Fruit fly (Drosophila melanogaster) whole organism, adult: ENCODE data around the gene CG16890.
A peak's percentile ranks its signal among the peaks of the same experiment; 100 is the strongest.

Experiments used
- CG11617 ChIP-seq: fragments of 200-800 bp; sonication (Bioruptor generic); optimal IDR thresholded peaks from 2 replicates; lab custom pipeline; 2017; ENCODE audit warnings: mild to moderate bottlenecking, missing biosample characterization, missing genetic modification reagents, missing genetic modification characterization
- CG12768 ChIP-seq: fragments of 200-800 bp; sonication (Bioruptor generic); optimal IDR thresholded peaks from 2 replicates; lab custom pipeline; 2017; ENCODE audit warnings: missing biosample characterization, missing genetic modification characterization, mild to moderate bottlenecking, moderate library complexity, missing genetic modification reagents
- CG14711 ChIP-seq: fragments of 200-800 bp; sonication (Bioruptor generic); optimal IDR thresholded peaks from 2 replicates; lab custom pipeline; 2018; ENCODE audit warnings: missing biosample characterization, mild to moderate bottlenecking, missing genetic modification characterization, moderate library complexity
- CG1620 ChIP-seq: fragments of 200-800 bp; sonication (Bioruptor generic); optimal IDR thresholded peaks from 2 replicates; lab custom pipeline; 2016; ENCODE audit warnings: missing biosample characterization, missing genetic modification characterization
- CG33017 ChIP-seq: fragments of 200-800 bp; sonication (Bioruptor generic); optimal IDR thresholded peaks from 2 replicates; lab custom pipeline; 2018; ENCODE audit warnings: missing biosample characterization, mild to moderate bottlenecking, missing genetic modification characterization, moderate library complexity
- CG5204 ChIP-seq: fragments of 200-800 bp; sonication (Bioruptor generic); optimal IDR thresholded peaks from 2 replicates; lab custom pipeline; 2016; ENCODE audit warnings: missing biosample characterization, missing genetic modification characterization
- CG7045 ChIP-seq: fragments of 200-800 bp; sonication (Bioruptor generic); optimal IDR thresholded peaks from 2 replicates; lab custom pipeline; 2017; ENCODE audit warnings: missing biosample characterization, mild to moderate bottlenecking, missing genetic modification characterization
- CG7101 ChIP-seq: fragments of 200-800 bp; sonication (Bioruptor generic); optimal IDR thresholded peaks from 2 replicates; lab custom pipeline; 2018; ENCODE audit warnings: missing biosample characterization, mild to moderate bottlenecking, missing genetic modification characterization, moderate library complexity
- Clk ChIP-seq: fragments of 200-800 bp; sonication (Bioruptor generic); optimal IDR thresholded peaks from 2 replicates; lab custom pipeline; 2017; ENCODE audit warnings: missing biosample characterization, missing genetic modification characterization
- Crg-1 ChIP-seq: fragments of 200-800 bp; sonication (Bioruptor generic); optimal IDR thresholded peaks from 2 replicates; lab custom pipeline; 2016; ENCODE audit warnings: missing biosample characterization, missing genetic modification characterization
- Hr96 ChIP-seq: fragments of 200-800 bp; sonication (Bioruptor generic); optimal IDR thresholded peaks from 2 replicates; lab custom pipeline; 2016; ENCODE audit warnings: missing biosample characterization, missing genetic modification characterization
- Mnt ChIP-seq: fragments of 200-800 bp; sonication (Bioruptor generic); optimal IDR thresholded peaks from 2 replicates; lab custom pipeline; 2016; ENCODE audit warnings: missing biosample characterization, mild to moderate bottlenecking, missing genetic modification characterization
- bab1 ChIP-seq: fragments of 200-800 bp; sonication (Bioruptor generic); optimal IDR thresholded peaks from 3 replicates; lab custom pipeline; 2019; ENCODE audit warnings: missing biosample characterization, mild to moderate bottlenecking, missing genetic modification characterization, moderate library complexity
- cic ChIP-seq: fragments of 200-800 bp; sonication (Bioruptor generic); optimal IDR thresholded peaks from 2 replicates; lab custom pipeline; 2017; ENCODE audit warnings: missing biosample characterization, mild to moderate bottlenecking, missing genetic modification characterization, moderate library complexity
- cnc ChIP-seq, 2 experiments: fragments of >200 bp; optimal IDR thresholded peaks; 2 replicates each; lab custom pipeline; 2017
- kay ChIP-seq: fragments of 200-800 bp; sonication (Bioruptor generic); peaks from one replicate; lab custom pipeline; 2016; ENCODE audit warnings: missing biosample characterization, missing genetic modification characterization, borderline replicate concordance
- ovo ChIP-seq: fragments of 200-800 bp; sonication (Bioruptor generic); optimal IDR thresholded peaks from 2 replicates; lab custom pipeline; 2016; ENCODE audit warnings: missing biosample characterization, missing genetic modification characterization
- pad ChIP-seq: fragments of 200-800 bp; sonication (Bioruptor generic); optimal IDR thresholded peaks from 3 replicates; lab custom pipeline; 2017; ENCODE audit warnings: missing biosample characterization, missing genetic modification characterization, mild to moderate bottlenecking, moderate library complexity, missing genetic modification reagents
- tj ChIP-seq: fragments of 200-800 bp; sonication (Bioruptor generic); optimal IDR thresholded peaks from 3 replicates; lab custom pipeline; 2017; ENCODE audit warnings: missing biosample characterization, mild to moderate bottlenecking, missing genetic modification characterization, moderate library complexity
- toe ChIP-seq: fragments of 200-800 bp; sonication (Bioruptor generic); optimal IDR thresholded peaks from 2 replicates; lab custom pipeline; 2016; ENCODE audit warnings: missing biosample characterization, missing genetic modification characterization

CG16890 gene

DNA sequence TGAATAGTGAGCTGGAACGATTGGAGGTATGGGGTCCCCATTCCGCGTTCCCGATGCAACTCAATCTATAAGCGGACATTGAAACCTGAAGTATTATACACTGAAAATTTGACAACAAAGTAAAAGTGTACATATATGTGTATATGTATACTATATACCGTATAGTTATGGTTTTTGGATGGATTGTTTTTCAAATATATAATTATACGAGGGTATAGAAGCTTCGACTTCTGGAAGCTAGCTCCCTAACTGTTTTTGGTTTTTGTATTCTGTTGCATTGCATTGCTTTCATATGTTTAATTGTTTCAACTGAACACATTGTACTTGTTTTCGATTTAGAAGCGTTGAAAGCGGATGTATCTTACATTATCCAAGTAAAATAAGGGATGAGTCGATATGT lies 29.0 kb upstream of the CG16890 start, which contains the start of gene CG16888:
Gene CG16888 (minus strand): TSS at position 101 of the 400 bp plus-strand sequence.
- TF ChIP-seq CG7101 (tag; lab: Kevin White, UChicago) (no peak), CG1620 (no peak), toe (GFP tag; lab: Kevin White, UChicago) (no peak), Crg-1 (GFP tag; lab: Kevin White, UChicago) (no peak), cnc (optimal IDR thresholded peaks at IDR 0.05; lab: Kevin White, UChicago) (no peak), bab1 (GFP tag; lab: Kevin White, UChicago) (no peak), ovo (GFP tag; lab: Kevin White, UChicago) (no peak), Hr96 (no peak), Clk (GFP tag; lab: Kevin White, UChicago) (no peak)

DNA sequence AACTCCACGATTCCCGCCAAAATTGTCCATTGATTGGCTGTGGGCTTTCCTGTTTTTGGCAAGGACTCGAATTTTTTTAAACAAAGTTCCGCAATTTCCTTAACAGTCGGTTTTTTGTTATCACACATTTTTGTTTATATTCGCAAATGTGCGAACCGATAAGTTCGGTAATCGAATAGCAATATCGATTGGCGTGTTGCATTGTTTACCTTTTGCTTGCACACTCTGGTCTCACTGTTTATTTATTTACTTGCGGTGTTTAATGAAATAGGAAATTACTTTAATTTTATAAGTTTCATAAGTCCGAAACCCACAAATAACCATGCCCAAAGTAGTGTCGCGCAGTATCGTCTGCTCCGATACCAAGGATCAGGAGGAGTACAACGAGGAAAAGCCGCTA lies 27.2 kb upstream of the CG16890 start, which contains the start of the genes Adat1 and CG16865:
Gene Adat1 (minus strand): TSS at position 152 of the 400 bp plus-strand sequence.
Gene CG16865 (plus strand): TSS at position 200 of the 400 bp plus-strand sequence.
- TF ChIP-seq CG33017 (tag; lab: Kevin White, UChicago) (no peak), CG1620 (no peak), CG7101 (tag; lab: Kevin White, UChicago) (no peak), cic (GFP tag; lab: Kevin White, UChicago) (peak; percentile 22), CG5204 (no peak), toe (GFP tag; lab: Kevin White, UChicago) (no peak), Mnt (peak; percentile 23), CG11617 (GFP tag; lab: Kevin White, UChicago) (no peak), Hr96 (no peak), bab1 (GFP tag; lab: Kevin White, UChicago) (peak; percentile 13), cnc (optimal IDR thresholded peaks at IDR 0.05; lab: Kevin White, UChicago) (no peak)

DNA sequence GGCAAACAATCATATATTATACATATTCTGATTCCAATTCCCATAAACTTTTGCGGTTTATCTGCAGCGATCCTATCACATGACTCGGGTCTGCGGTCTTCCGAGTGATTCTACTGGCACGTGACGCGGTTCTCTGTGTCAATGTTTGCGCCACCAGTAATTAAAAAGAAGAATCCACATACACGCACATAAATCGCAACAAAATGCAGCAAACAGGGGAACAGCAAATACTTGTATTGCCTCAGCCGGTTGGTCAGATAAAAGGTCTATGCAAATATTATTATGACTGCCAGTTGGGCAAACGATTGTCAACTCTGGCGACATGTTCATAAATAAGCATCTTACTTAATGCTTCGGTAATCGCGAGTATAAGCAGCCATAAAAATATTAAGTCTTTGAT lies 23.8 kb upstream of the CG16890 start:
- no peak for TF ChIP-seq pad
- TF ChIP-seq CG7101 (tag; lab: Kevin White, UChicago): peak; percentile 55
- no peak for TF ChIP-seq kay (GFP tag; lab: Kevin White, UChicago)
- no peak for TF ChIP-seq Hr96
- no peak for TF ChIP-seq CG14711
- TF ChIP-seq tj (GFP tag; lab: Kevin White, UChicago): no peak
- TF ChIP-seq CG5204: no peak
- TF ChIP-seq CG7045: peak; percentile 34
- TF ChIP-seq CG33017 (tag; lab: Kevin White, UChicago): peak; percentile 61
- no peak for TF ChIP-seq bab1 (GFP tag; lab: Kevin White, UChicago)
- TF ChIP-seq Mnt: peak; percentile 10
- TF ChIP-seq CG1620: no peak
- no peak for TF ChIP-seq Clk (GFP tag; lab: Kevin White, UChicago)
- TF ChIP-seq toe (GFP tag; lab: Kevin White, UChicago): no peak
- peak; percentile 43 for TF ChIP-seq ovo (GFP tag; lab: Kevin White, UChicago)
- peak; percentile 45 for TF ChIP-seq Crg-1 (GFP tag; lab: Kevin White, UChicago)
- no peak for TF ChIP-seq cnc (optimal IDR thresholded peaks at IDR 0.05; lab: Kevin White, UChicago)
- TF ChIP-seq cic (GFP tag; lab: Kevin White, UChicago): no peak
- peak; percentile 30 for TF ChIP-seq CG11617 (GFP tag; lab: Kevin White, UChicago)
- peak; percentile 21 for TF ChIP-seq CG12768 (GFP tag; lab: Kevin White, UChicago)

DNA sequence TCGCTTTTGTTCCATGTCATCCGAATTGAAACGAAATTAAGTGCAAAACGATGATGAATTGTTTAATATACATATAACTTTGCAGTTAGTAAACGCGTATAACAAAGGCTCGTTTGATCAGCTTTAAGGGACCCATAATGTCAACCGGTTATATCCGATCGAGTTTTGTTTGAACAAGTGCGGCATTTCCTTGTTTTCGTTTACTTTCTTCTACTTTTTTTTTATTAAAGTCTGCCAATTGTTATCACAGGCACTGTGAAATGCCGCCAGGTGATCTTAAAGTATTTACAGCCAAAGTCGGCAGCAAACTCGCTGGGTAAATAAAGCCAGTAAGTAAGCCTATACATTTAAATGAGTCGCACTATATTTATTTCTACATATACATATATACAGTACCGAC lies 23.0 kb upstream of the CG16890 start:
- TF ChIP-seq CG7101 (tag; lab: Kevin White, UChicago) (no peak), CG12768 (GFP tag; lab: Kevin White, UChicago) (peak; percentile 2)

DNA sequence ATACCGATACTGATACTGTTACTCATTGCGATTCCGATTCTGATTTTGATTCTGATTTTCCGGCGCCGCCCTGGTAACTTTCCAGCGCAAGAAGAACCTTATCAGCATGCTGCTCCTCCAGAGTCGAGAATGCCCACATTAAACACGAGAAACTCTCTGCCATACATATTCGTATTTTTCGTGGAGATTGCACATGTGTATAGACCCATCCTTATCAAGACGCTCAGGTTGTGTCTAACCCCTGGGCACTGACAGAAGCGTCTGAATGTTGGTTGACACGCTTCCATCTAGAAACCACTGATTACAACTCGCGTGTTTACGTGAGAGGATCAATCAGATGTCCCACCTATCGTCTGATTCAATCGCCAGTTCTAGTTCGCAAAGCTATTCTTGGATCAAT lies 21.0 kb upstream of the CG16890 start:
- TF ChIP-seq CG33017 (tag; lab: Kevin White, UChicago) (no peak), pad (no peak), CG11617 (GFP tag; lab: Kevin White, UChicago) (no peak), bab1 (GFP tag; lab: Kevin White, UChicago) (no peak), Clk (GFP tag; lab: Kevin White, UChicago) (no peak), CG7045 (no peak), cnc (optimal IDR thresholded peaks at IDR 0.05; lab: Kevin White, UChicago) (no peak), CG14711 (no peak), CG7101 (tag; lab: Kevin White, UChicago) (no peak), cic (GFP tag; lab: Kevin White, UChicago) (peak; percentile 13), Mnt (peak; percentile 52), kay (GFP tag; lab: Kevin White, UChicago) (no peak), CG1620 (no peak), toe (GFP tag; lab: Kevin White, UChicago) (no peak), Crg-1 (GFP tag; lab: Kevin White, UChicago) (no peak), tj (GFP tag; lab: Kevin White, UChicago) (no peak)

DNA sequence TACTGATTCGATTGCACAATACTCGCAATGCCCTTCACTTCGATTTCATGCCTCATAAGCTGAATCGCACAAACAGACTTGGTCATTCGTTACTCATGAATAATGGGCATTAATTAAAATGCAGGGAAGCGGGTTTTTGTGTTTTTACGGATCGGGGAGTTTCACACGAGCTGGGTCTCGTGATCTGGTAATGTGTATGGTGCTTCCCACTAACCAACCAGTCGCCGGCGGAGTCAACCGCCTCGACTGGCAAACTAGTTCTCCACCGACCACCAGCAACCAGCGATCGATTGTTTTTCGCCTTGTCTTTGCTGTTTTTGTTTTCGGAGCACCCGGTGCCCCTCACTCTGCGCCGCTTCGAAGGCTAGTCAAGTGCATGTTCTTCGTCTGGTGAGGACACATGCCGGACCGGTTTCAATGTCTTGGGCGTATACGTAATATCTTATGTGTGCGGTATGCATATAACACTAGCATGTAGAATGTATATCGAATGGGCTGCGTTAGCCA lies 20.5 kb upstream of the CG16890 start:
- no peak for TF ChIP-seq CG5204
- TF ChIP-seq cic (GFP tag; lab: Kevin White, UChicago): peak; percentile 3
- TF ChIP-seq cnc (optimal IDR thresholded peaks at IDR 0.05; lab: Kevin White, UChicago): no peak
